Worm (Caenorhabditis elegans) whole organism, mixed stage, embryonic: Measurements from ENCODE around the gene F25D1.5.

ENCODE experiments used
- elt-1 ChIP-seq: sonication (generic microtip); optimal IDR thresholded peaks from 2 replicates; lab custom pipeline; 2017; ENCODE audit warnings: missing genetic modification characterization, mild to moderate bottlenecking, missing compliant biosample characterization, antibody characterized with exemption, moderate library complexity, borderline replicate concordance; ENCODE audit not compliant: insufficient read depth
- elt-3 ChIP-seq: fragments of 150-350 bp; optimal IDR thresholded peaks from 2 replicates; lab custom pipeline; 2014; ENCODE audit warnings: missing biosample characterization, missing genetic modification characterization
- hlh-1 ChIP-seq: fragments of 150-350 bp; optimal IDR thresholded peaks from 2 replicates; lab custom pipeline; 2014; ENCODE audit warnings: missing biosample characterization, missing genetic modification reagents, missing genetic modification characterization
- nhr-12 ChIP-seq: fragments of 150-350 bp; optimal IDR thresholded peaks from 2 replicates; lab custom pipeline; 2014; ENCODE audit warnings: missing biosample characterization, missing genetic modification characterization
- nhr-237 ChIP-seq: fragments of 150-350 bp; optimal IDR thresholded peaks from 2 replicates; lab custom pipeline; 2014; ENCODE audit warnings: missing biosample characterization, missing genetic modification characterization
- nhr-28 ChIP-seq: fragments of 150-350 bp; optimal IDR thresholded peaks from 2 replicates; lab custom pipeline; 2014; ENCODE audit warnings: missing biosample characterization, missing genetic modification characterization
- nhr-76 ChIP-seq: sonication (generic microtip); optimal IDR thresholded peaks from 2 replicates; lab custom pipeline; 2017; ENCODE audit warnings: missing biosample characterization, missing genetic modification characterization
- snpc-4 ChIP-seq: fragments of 150-350 bp; optimal IDR thresholded peaks from 2 replicates; lab custom pipeline; 2014; ENCODE audit warnings: missing biosample characterization, missing genetic modification characterization
- unc-39 ChIP-seq: fragments of 150-350 bp; optimal IDR thresholded peaks from 2 replicates; lab custom pipeline; 2014; ENCODE audit warnings: missing biosample characterization, missing genetic modification characterization
- unc-62 ChIP-seq: fragments of 150-350 bp; optimal IDR thresholded peaks from 2 replicates; lab custom pipeline; 2014; ENCODE audit warnings: missing biosample characterization, missing genetic modification reagents, missing genetic modification characterization
- zip-8 ChIP-seq: fragments of 150-350 bp; optimal IDR thresholded peaks from 2 replicates; lab custom pipeline; 2014; ENCODE audit warnings: missing biosample characterization, missing genetic modification characterization

DNA sequence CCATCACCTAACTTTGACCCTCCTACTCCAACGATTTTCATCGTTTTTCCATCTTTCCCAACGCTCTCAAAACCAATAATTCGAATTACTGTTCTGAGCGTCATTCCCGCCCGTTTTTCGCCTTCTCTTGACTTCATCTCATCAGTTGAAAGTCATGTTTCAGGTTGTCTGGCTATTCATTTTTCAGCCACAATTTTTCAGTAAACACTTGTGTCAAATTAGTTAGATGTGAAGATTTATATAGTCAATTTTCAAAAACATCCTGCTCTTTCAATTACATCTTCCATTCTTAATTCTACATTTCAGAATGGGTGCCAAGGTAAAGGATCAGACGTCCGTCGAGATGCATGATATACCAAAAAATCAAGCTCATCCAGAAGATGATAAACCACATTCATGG is 26.0 kb upstream of the F25D1.5 start, which contains the start of gene del-6:
- TF ChIP-seq hlh-1 (tag; lab: Kevin White, UChicago) (no peak), unc-39 (tag; lab: Kevin White, UChicago) (no peak), unc-62 (no peak), nhr-28 (tag; lab: Kevin White, UChicago) (no peak), elt-1 (tag; lab: Kevin White, UChicago) (no peak), elt-3 (tag; lab: Kevin White, UChicago) (no peak), nhr-237 (tag; lab: Kevin White, UChicago) (no peak), snpc-4 (no peak), zip-8 (tag; lab: Kevin White, UChicago) (no peak), nhr-12 (no peak), nhr-76 (tag; lab: Kevin White, UChicago) (no peak)
